Worm (Caenorhabditis elegans): Measurements from ENCODE around the gene srx-130.

DNA sequence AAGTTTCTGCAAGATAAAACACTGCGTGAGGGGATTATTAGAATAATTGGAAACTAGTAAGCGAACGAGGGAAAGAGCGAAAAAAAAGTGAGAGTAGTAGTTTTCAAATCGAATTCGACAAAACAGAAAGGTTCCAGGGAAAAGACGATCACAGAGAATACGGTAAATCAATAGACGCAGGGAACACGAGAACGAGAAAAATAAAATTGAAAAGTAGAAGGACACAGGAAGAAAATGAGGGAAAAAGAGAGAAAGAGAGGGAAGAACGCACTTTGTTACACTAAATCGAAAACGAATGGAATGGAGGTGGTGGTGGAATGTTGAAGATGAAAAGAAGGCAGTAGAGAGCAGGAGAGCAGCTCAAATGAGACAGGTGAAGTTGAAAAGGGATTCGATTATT, 36.0 kb upstream of the srx-130 start, which contains the start of gene swan-1:
- TF ChIP-seq lin-13 (GFP tag; optimal IDR thresholded peaks at IDR 0.05), result no peak
- no peak for TF ChIP-seq fos-1 (tag; optimal IDR thresholded peaks at IDR 0.05)
- peak; percentile 3 for TF ChIP-seq C34F6.9 (tag; optimal IDR thresholded peaks at IDR 0.05)
- no peak for TF ChIP-seq unc-55 (GFP tag; optimal IDR thresholded peaks at IDR 0.05)
- TF ChIP-seq egl-27 (tag; optimal IDR thresholded peaks at IDR 0.05), result no peak
- no peak for TF ChIP-seq snpc-4 (tag; optimal IDR thresholded peaks at IDR 0.05)
- no peak for TF ChIP-seq R02D3.7 (tag; optimal IDR thresholded peaks at IDR 0.05)

All from whole organism, L2 larva.